Fruit fly (Drosophila melanogaster) whole organism: Measurements from ENCODE around the gene CG9616.

ENCODE experiments used
- CG8478 ChIP-seq: fragments of >200 bp; optimal IDR thresholded peaks from 2 replicates; lab custom pipeline; 2018; ENCODE audit warnings: inconsistent platforms
- EcR ChIP-seq, 2 experiments: fragments of >200 bp; optimal IDR thresholded peaks; 2 replicates each; lab custom pipeline; 2017; ENCODE audit warnings: missing biosample characterization in 2 of 2, missing genetic modification characterization in 2 of 2, missing genetic modification reagents in 2 of 2
- pan ChIP-seq: fragments of >200 bp; optimal IDR thresholded peaks from 2 replicates; lab custom pipeline; 2017
- usp ChIP-seq: fragments of >200 bp; optimal IDR thresholded peaks from 2 replicates; lab custom pipeline; 2017; ENCODE audit warnings: missing biosample characterization, missing genetic modification characterization, mixed read lengths

DNA sequence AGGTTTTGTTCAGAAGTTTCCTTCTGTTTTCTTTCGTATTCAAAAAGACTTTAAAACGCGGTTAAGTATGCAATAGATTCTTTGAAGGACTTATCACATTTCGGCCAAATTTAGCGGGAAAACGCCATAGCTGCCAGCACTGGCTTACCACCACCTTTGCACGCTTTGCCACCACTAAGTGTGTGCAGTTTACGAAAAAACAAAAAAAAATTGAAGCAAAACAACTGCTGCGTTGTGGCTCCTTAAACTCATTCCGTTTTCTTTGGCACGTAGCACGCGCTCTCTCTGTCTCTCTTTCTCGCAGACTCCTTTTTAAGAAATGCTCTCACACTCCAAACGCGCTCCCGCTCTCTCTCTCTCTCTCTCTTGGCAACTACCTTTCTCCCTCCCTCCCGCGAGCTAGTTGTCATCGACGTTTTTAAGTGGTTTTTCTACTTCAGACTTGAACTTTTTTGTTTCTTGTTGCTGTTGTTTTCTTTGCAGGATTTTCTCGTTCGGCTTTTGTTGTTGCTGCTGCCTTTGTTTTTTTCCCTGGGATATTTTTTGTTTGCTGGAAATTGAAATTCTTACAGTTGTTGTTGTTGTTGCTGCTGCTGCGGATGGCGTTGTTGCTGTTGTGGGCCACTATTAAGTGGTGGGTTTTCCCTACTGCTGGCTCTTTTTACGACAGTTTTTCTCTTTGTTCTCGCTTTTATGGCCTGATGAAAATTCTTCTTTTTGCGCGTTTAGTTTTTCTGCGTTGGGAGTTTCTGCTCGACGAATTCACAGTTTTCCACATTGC lies 33.4 kb upstream of the CG9616 start:
- TF ChIP-seq pan (no peak), CG8478 (lab: Kevin White, UChicago) (no peak), usp (GFP tag; lab: Kevin White, UChicago) (no peak), EcR (GFP tag; optimal IDR thresholded peaks at IDR 0.05; lab: Kevin White, UChicago) (no peak)
